Worm (Caenorhabditis elegans) whole organism, L2 larva: ENCODE data around the gene F32D8.7.

Source experiments
- C34F6.9 ChIP-seq: fragments of 150-350 bp; optimal IDR thresholded peaks from 2 replicates; lab custom pipeline; 2014; ENCODE audit warnings: missing biosample characterization, missing genetic modification characterization
- F13H6.1 ChIP-seq: sonication (generic microtip); optimal IDR thresholded peaks from 2 replicates; lab custom pipeline; 2016; ENCODE audit warnings: missing genetic modification characterization, missing compliant biosample characterization
- R02D3.7 ChIP-seq: fragments of 150-350 bp; optimal IDR thresholded peaks from 2 replicates; lab custom pipeline; 2014; ENCODE audit warnings: missing biosample characterization, missing genetic modification characterization
- Y55F3AM.14 ChIP-seq: fragments of 200-800 bp; sonication (Bioruptor generic); optimal IDR thresholded peaks from 2 replicates; lab custom pipeline; 2018; ENCODE audit warnings: mild to moderate bottlenecking, missing genetic modification characterization, missing compliant biosample characterization
- ZK546.5 ChIP-seq: sonication (generic microtip); optimal IDR thresholded peaks from 2 replicates; lab custom pipeline; 2017; ENCODE audit warnings: missing biosample characterization, missing genetic modification characterization
- alr-1 ChIP-seq: fragments of 150-350 bp; optimal IDR thresholded peaks from 2 replicates; lab custom pipeline; 2014; ENCODE audit warnings: missing biosample characterization, missing genetic modification characterization
- aly-2 ChIP-seq: fragments of 150-350 bp; optimal IDR thresholded peaks from 2 replicates; lab custom pipeline; 2014; ENCODE audit warnings: missing biosample characterization, missing genetic modification characterization
- blmp-1 ChIP-seq: sonication (generic microtip); optimal IDR thresholded peaks from 2 replicates; lab custom pipeline; 2017; ENCODE audit warnings: missing genetic modification characterization, mild to moderate bottlenecking, missing compliant biosample characterization, antibody characterized with exemption, moderate library complexity; ENCODE audit not compliant: insufficient read depth
- ceh-82 ChIP-seq: fragments of 150-350 bp; optimal IDR thresholded peaks from 2 replicates; lab custom pipeline; 2014; ENCODE audit warnings: missing biosample characterization, missing genetic modification characterization
- crh-2 ChIP-seq: sonication (generic microtip); optimal IDR thresholded peaks from 2 replicates; lab custom pipeline; 2017; ENCODE audit warnings: missing biosample characterization, missing genetic modification characterization
- dmd-4 ChIP-seq: sonication (generic microtip); optimal IDR thresholded peaks from 2 replicates; lab custom pipeline; 2017; ENCODE audit warnings: missing biosample characterization, missing genetic modification characterization
- egl-27 ChIP-seq: sonication (generic microtip); optimal IDR thresholded peaks from 3 replicates; lab custom pipeline; 2017; ENCODE audit warnings: missing biosample characterization, missing genetic modification reagents, missing genetic modification characterization
- elt-1 ChIP-seq: fragments of 150-350 bp; optimal IDR thresholded peaks from 2 replicates; lab custom pipeline; 2014; ENCODE audit warnings: missing biosample characterization, missing genetic modification characterization
- elt-3 ChIP-seq: sonication (generic microtip); optimal IDR thresholded peaks from 2 replicates; lab custom pipeline; 2017; ENCODE audit warnings: missing biosample characterization, missing genetic modification characterization
- fos-1 ChIP-seq: fragments of 150-350 bp; optimal IDR thresholded peaks from 2 replicates; lab custom pipeline; 2014; ENCODE audit warnings: missing biosample characterization, missing genetic modification characterization
- gmeb-1 ChIP-seq: fragments of 150-350 bp; optimal IDR thresholded peaks from 2 replicates; lab custom pipeline; 2014; ENCODE audit warnings: missing biosample characterization, missing genetic modification characterization
- lin-11 ChIP-seq: fragments of 150-350 bp; sonication (generic microtip); optimal IDR thresholded peaks from 2 replicates; lab custom pipeline; 2014; ENCODE audit warnings: missing biosample characterization, missing genetic modification characterization, inconsistent platforms, mixed read lengths
- lin-13 ChIP-seq: fragments of 150-350 bp; optimal IDR thresholded peaks from 2 replicates; lab custom pipeline; 2014; ENCODE audit warnings: missing biosample characterization, missing genetic modification reagents, missing genetic modification characterization
- lin-39 ChIP-seq: fragments of 150-350 bp; optimal IDR thresholded peaks from 2 replicates; lab custom pipeline; 2014; ENCODE audit warnings: missing biosample characterization, missing genetic modification reagents, missing genetic modification characterization
- lsy-2 ChIP-seq, 2 experiments: fragments of 150-350 bp in 1 of 2; sonication (generic microtip) in 1 of 2; optimal IDR thresholded peaks; 2 replicates each; lab custom pipeline; 2014 to 2017; ENCODE audit warnings: missing biosample characterization in 2 of 2, missing genetic modification characterization in 2 of 2
- mbf-1 ChIP-seq: sonication (generic microtip); optimal IDR thresholded peaks from 2 replicates; lab custom pipeline; 2017; ENCODE audit warnings: missing biosample characterization, missing genetic modification characterization
- mdl-1 ChIP-seq, 2 experiments: fragments of 150-350 bp in 1 of 2; sonication (generic microtip) in 1 of 2; optimal IDR thresholded peaks; 2 replicates each; lab custom pipeline; 2017; ENCODE audit warnings: missing biosample characterization in 2 of 2, missing genetic modification characterization in 2 of 2
- nhr-10 ChIP-seq: sonication (generic microtip); optimal IDR thresholded peaks from 2 replicates; lab custom pipeline; 2017; ENCODE audit warnings: missing biosample characterization, missing genetic modification characterization
- nhr-11 ChIP-seq: fragments of 150-350 bp; optimal IDR thresholded peaks from 2 replicates; lab custom pipeline; 2014; ENCODE audit warnings: missing biosample characterization, missing genetic modification characterization
- nhr-12 ChIP-seq: fragments of 150-350 bp; optimal IDR thresholded peaks from 2 replicates; lab custom pipeline; 2014; ENCODE audit warnings: missing biosample characterization, missing genetic modification characterization
- nhr-129 ChIP-seq: fragments of 150-350 bp; optimal IDR thresholded peaks from 2 replicates; lab custom pipeline; 2014; ENCODE audit warnings: missing biosample characterization, missing genetic modification characterization
- nhr-21 ChIP-seq: fragments of 150-350 bp; optimal IDR thresholded peaks from 2 replicates; lab custom pipeline; 2014; ENCODE audit warnings: missing biosample characterization, missing genetic modification characterization
- nhr-23 ChIP-seq: fragments of 150-350 bp; optimal IDR thresholded peaks from 2 replicates; lab custom pipeline; 2014; ENCODE audit warnings: missing biosample characterization, missing genetic modification reagents, missing genetic modification characterization
- nhr-25 ChIP-seq: fragments of 150-350 bp; sonication (generic microtip); optimal IDR thresholded peaks from 3 replicates; lab custom pipeline; 2014; ENCODE audit warnings: missing biosample characterization, missing genetic modification characterization
- nhr-6 ChIP-seq: fragments of 150-350 bp; optimal IDR thresholded peaks from 2 replicates; lab custom pipeline; 2014; ENCODE audit warnings: missing biosample characterization, missing genetic modification characterization
- nhr-77 ChIP-seq: fragments of 150-350 bp; optimal IDR thresholded peaks from 2 replicates; lab custom pipeline; 2014; ENCODE audit warnings: missing biosample characterization, missing genetic modification characterization
- peb-1 ChIP-seq: fragments of 150-350 bp; optimal IDR thresholded peaks from 2 replicates; lab custom pipeline; 2014; ENCODE audit warnings: missing biosample characterization, missing genetic modification characterization
- sem-4 ChIP-seq: fragments of 150-350 bp; optimal IDR thresholded peaks from 2 replicates; lab custom pipeline; 2014; ENCODE audit warnings: missing biosample characterization, missing genetic modification reagents, missing genetic modification characterization
- sma-9 ChIP-seq, 2 experiments: fragments of 150-350 bp in 1 of 2; sonication (generic microtip) in 1 of 2; optimal IDR thresholded peaks; 2 replicates each; lab custom pipeline; 2014 to 2016; ENCODE audit warnings: missing genetic modification characterization in 2 of 2, mild to moderate bottlenecking in 1 of 2, missing biosample characterization in 1 of 2, missing compliant biosample characterization in 1 of 2, missing genetic modification reagents in 1 of 2, moderate library complexity in 1 of 2
- unc-39 ChIP-seq: fragments of 150-350 bp; optimal IDR thresholded peaks from 2 replicates; lab custom pipeline; 2014; ENCODE audit warnings: missing biosample characterization, missing genetic modification characterization
- unc-55 ChIP-seq: fragments of 150-350 bp; sonication (generic microtip); optimal IDR thresholded peaks from 3 replicates; lab custom pipeline; 2014; ENCODE audit warnings: missing biosample characterization, missing genetic modification reagents, missing genetic modification characterization
- unc-62 ChIP-seq: fragments of 150-350 bp; optimal IDR thresholded peaks from 2 replicates; lab custom pipeline; 2014; ENCODE audit warnings: missing biosample characterization, missing genetic modification reagents, missing genetic modification characterization
- ztf-1 ChIP-seq: fragments of 200-800 bp; sonication (Bioruptor generic); conservative IDR thresholded peaks from 2 replicates; pipeline ENCODE4 v1.3.6; 2022; ENCODE audit warnings: missing genetic modification characterization, missing compliant biosample characterization
- ztf-11 ChIP-seq: sonication (generic microtip); optimal IDR thresholded peaks from 2 replicates; lab custom pipeline; 2017; ENCODE audit warnings: missing biosample characterization, missing genetic modification characterization
- ztf-4 ChIP-seq: fragments of 150-350 bp; optimal IDR thresholded peaks from 2 replicates; lab custom pipeline; 2014; ENCODE audit warnings: missing biosample characterization, missing genetic modification characterization

The F32D8.7 gene

ce11 chrV:10925658-10926057 lies 27.4 kb downstream of the F32D8.7 start:
- TF ChIP-seq nhr-10 (tag; lab: Kevin White, UChicago) = no peak
- TF ChIP-seq lin-11 (tag; lab: Kevin White, UChicago) = peak; percentile 35

- TF ChIP-seq lin-11 (tag; lab: Kevin White, UChicago) = peak; percentile 39
- TF ChIP-seq mbf-1 (tag; lab: Kevin White, UChicago) = no peak
Measured at ce11 chrV:10929511-10929910, 31.3 kb downstream of the F32D8.7 start, which contains the start of gene F58B4.3. TSS of gene F58B4.3 (plus strand) at chrV:10929811.

ce11 chrV:10931189-10931588 lies 33.0 kb downstream of the F32D8.7 start, which contains the start of gene scvp-1:
TSS of gene scvp-1 (minus strand) at chrV:10931289.
- TF ChIP-seq ceh-82 (tag; lab: Kevin White, UChicago) (no peak), sem-4 (tag; lab: Kevin White, UChicago) (no peak), nhr-129 (tag; lab: Kevin White, UChicago) (no peak), gmeb-1 (no peak), lsy-2 (tag; optimal IDR thresholded peaks at IDR 0.05; lab: Kevin White, UChicago) (no peak), C34F6.9 (tag; lab: Kevin White, UChicago) (no peak), ztf-4 (tag; lab: Kevin White, UChicago) (no peak), blmp-1 (no peak), sma-9 (GFP tag; optimal IDR thresholded peaks at IDR 0.05; lab: Kevin White, UChicago) (no peak), sma-9 (tag; optimal IDR thresholded peaks at IDR 0.05; lab: Kevin White, UChicago) (no peak), alr-1 (no peak), lin-11 (tag; lab: Kevin White, UChicago) (no peak), nhr-21 (no peak)

- no peak for TF ChIP-seq alr-1
- no peak for TF ChIP-seq nhr-77 (tag; lab: Kevin White, UChicago)
- no peak for TF ChIP-seq lin-11 (tag; lab: Kevin White, UChicago)
- TF ChIP-seq R02D3.7 = no peak
- no peak for TF ChIP-seq mbf-1 (tag; lab: Kevin White, UChicago)
- TF ChIP-seq peb-1 (tag; lab: Kevin White, UChicago) = no peak
- no peak for TF ChIP-seq unc-62
- TF ChIP-seq sma-9 (GFP tag; optimal IDR thresholded peaks at IDR 0.05; lab: Kevin White, UChicago) = peak; percentile 71
- no peak for TF ChIP-seq sma-9 (tag; optimal IDR thresholded peaks at IDR 0.05; lab: Kevin White, UChicago)
- no peak for TF ChIP-seq mdl-1 (tag; optimal IDR thresholded peaks at IDR 0.05; lab: Kevin White, UChicago)
- TF ChIP-seq dmd-4 = no peak
- TF ChIP-seq fos-1 (tag; lab: Kevin White, UChicago) = peak; percentile 43
- TF ChIP-seq lin-13 = no peak
- no peak for TF ChIP-seq ztf-1 (GFP tag; lab: Robert Waterston, UW)
- TF ChIP-seq ZK546.5 (tag; lab: Kevin White, UChicago) = no peak
- TF ChIP-seq sem-4 (tag; lab: Kevin White, UChicago) = no peak
- TF ChIP-seq nhr-21 = no peak
- TF ChIP-seq nhr-129 (tag; lab: Kevin White, UChicago) = no peak
- TF ChIP-seq aly-2 = no peak
- no peak for TF ChIP-seq elt-1 (tag; lab: Kevin White, UChicago)
- TF ChIP-seq blmp-1 = no peak
- TF ChIP-seq crh-2 = peak; percentile 54
- TF ChIP-seq ztf-11 (tag; lab: Kevin White, UChicago) = no peak
- no peak for TF ChIP-seq nhr-11 (tag; lab: Kevin White, UChicago)
- no peak for TF ChIP-seq gmeb-1
Measured at ce11 chrV:10932411-10932810, 34.2 kb downstream of the F32D8.7 start, which contains the start of gene F58B4.5. TSS of gene F58B4.5 (plus strand) at chrV:10932693.

- TF ChIP-seq sma-9 (GFP tag; optimal IDR thresholded peaks at IDR 0.05; lab: Kevin White, UChicago) (peak; percentile 71), sma-9 (tag; optimal IDR thresholded peaks at IDR 0.05; lab: Kevin White, UChicago) (no peak), nhr-11 (tag; lab: Kevin White, UChicago) (no peak), mdl-1 (tag; optimal IDR thresholded peaks at IDR 0.05; lab: Kevin White, UChicago) (no peak), nhr-12 (tag; lab: Kevin White, UChicago) (no peak), egl-27 (no peak), nhr-23 (tag; lab: Kevin White, UChicago) (no peak), lin-13 (no peak), nhr-129 (tag; lab: Kevin White, UChicago) (no peak), ztf-1 (GFP tag; lab: Robert Waterston, UW) (no peak), elt-3 (tag; lab: Kevin White, UChicago) (no peak), lin-39 (no peak), ZK546.5 (tag; lab: Kevin White, UChicago) (no peak), lin-11 (tag; lab: Kevin White, UChicago) (no peak), dmd-4 (no peak), elt-1 (tag; lab: Kevin White, UChicago) (no peak), ztf-4 (tag; lab: Kevin White, UChicago) (no peak), unc-39 (no peak), sem-4 (tag; lab: Kevin White, UChicago) (no peak), nhr-77 (tag; lab: Kevin White, UChicago) (no peak), unc-55 (no peak), gmeb-1 (no peak), nhr-6 (tag; lab: Kevin White, UChicago) (no peak), ceh-82 (tag; lab: Kevin White, UChicago) (no peak), lsy-2 (tag; optimal IDR thresholded peaks at IDR 0.05; lab: Kevin White, UChicago) (no peak), F13H6.1 (tag; lab: Kevin White, UChicago) (peak; percentile 13), crh-2 (peak; percentile 40), blmp-1 (no peak), fos-1 (tag; lab: Kevin White, UChicago) (peak; percentile 73), Y55F3AM.14 (GFP tag; lab: Kevin White, UChicago) (no peak), nhr-25 (no peak)
Measured at ce11 chrV:10936681-10937080, 38.4 kb downstream of the F32D8.7 start, which contains the start of gene F17C11.12. TSS of gene F17C11.12 (minus strand) at chrV:10936920.
